Worm (Caenorhabditis elegans) whole organism, midembryonic: ENCODE results near the gene clec-7.
"Not testable (repeated sequence)": the region's sequence is repeated elsewhere in the genome, so short reads cannot be mapped to it uniquely, and the experiment has no call there.

Experiments
- T22C8.4 ChIP-seq: fragments of 200-800 bp; sonication (Bioruptor generic); IDR thresholded peaks from 2 replicates; pipeline ENCODE4 v1.3.6; 2022; ENCODE audit warnings: missing genetic modification characterization, missing compliant biosample characterization
- cog-1 ChIP-seq: sonication (generic microtip); optimal IDR thresholded peaks from 2 replicates; lab custom pipeline; 2016; ENCODE audit warnings: missing genetic modification characterization, missing compliant biosample characterization
- flt-1 ChIP-seq: fragments of 200-800 bp; sonication (Bioruptor generic); IDR thresholded peaks from 2 replicates; pipeline ENCODE4 v1.3.6; 2022; ENCODE audit warnings: missing genetic modification characterization, missing compliant biosample characterization
- klf-2 ChIP-seq: fragments of 200-800 bp; sonication (Bioruptor generic); conservative IDR thresholded peaks from 2 replicates; pipeline ENCODE4 v1.3.6; 2022; ENCODE audit warnings: missing genetic modification reagents, missing genetic modification characterization, missing compliant biosample characterization
- med-1 ChIP-seq: sonication (generic microtip); optimal IDR thresholded peaks from 2 replicates; lab custom pipeline; 2017; ENCODE audit warnings: missing genetic modification characterization, mild to moderate bottlenecking, missing compliant biosample characterization, antibody characterized with exemption, missing genetic modification reagents; ENCODE audit not compliant: insufficient read depth
- ref-1 ChIP-seq: fragments of 200-800 bp; sonication (Bioruptor generic); conservative IDR thresholded peaks from 2 replicates; pipeline ENCODE4 v1.3.6; 2022; ENCODE audit warnings: missing genetic modification reagents, missing genetic modification characterization, missing compliant biosample characterization
- tab-1 ChIP-seq: fragments of 200-800 bp; sonication (Bioruptor generic); IDR thresholded peaks from 2 replicates; pipeline ENCODE4 v1.3.6; 2022; ENCODE audit warnings: missing genetic modification characterization, missing compliant biosample characterization
- ztf-23 ChIP-seq: fragments of 200-800 bp; sonication (Bioruptor generic); IDR thresholded peaks from 2 replicates; pipeline ENCODE4 v1.3.6; 2022; ENCODE audit warnings: missing genetic modification reagents, missing genetic modification characterization, missing compliant biosample characterization
- ztf-29 ChIP-seq: fragments of 200-800 bp; sonication (Bioruptor generic); IDR thresholded peaks from 2 replicates; pipeline ENCODE4 v1.3.6; 2022; ENCODE audit warnings: missing genetic modification reagents, missing genetic modification characterization, missing compliant biosample characterization

Gene clec-7

DNA sequence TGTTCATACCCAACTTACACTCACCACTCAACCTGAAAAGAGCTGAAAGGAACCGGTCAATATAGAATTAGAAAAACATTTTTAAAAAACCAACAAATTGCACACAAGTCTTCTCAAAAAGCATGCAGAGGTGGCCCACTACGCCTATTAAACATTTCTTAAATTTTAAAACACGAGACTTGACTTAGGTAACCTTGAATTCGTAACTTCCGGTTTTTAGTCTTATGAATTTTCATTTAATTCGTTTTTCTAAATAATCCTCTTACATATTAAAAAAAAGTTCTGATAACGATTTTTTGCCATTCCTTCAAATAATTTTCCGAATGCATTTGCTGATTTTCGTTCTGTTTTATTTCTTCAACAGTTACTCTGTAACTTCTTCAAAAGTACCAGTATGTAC is at the start of gene clec-7:
clec-7 (plus strand) TSS at position 301 of the 400 bp plus-strand sequence.
- TF ChIP-seq T22C8.4 (GFP tag; lab: Robert Waterston, UW), result no peak
- no peak for TF ChIP-seq ztf-23
- TF ChIP-seq cog-1 (tag; lab: Kevin White, UChicago), result no peak
- TF ChIP-seq flt-1 (GFP tag; lab: Robert Waterston, UW), result no peak
- no peak for TF ChIP-seq ref-1
- TF ChIP-seq med-1 (GFP tag; lab: Kevin White, UChicago), result no peak
- TF ChIP-seq tab-1, result no peak
- no peak for TF ChIP-seq klf-2 (GFP tag; lab: Robert Waterston, UW)
- no peak for TF ChIP-seq ztf-29 (GFP tag; lab: Robert Waterston, UW)

DNA sequence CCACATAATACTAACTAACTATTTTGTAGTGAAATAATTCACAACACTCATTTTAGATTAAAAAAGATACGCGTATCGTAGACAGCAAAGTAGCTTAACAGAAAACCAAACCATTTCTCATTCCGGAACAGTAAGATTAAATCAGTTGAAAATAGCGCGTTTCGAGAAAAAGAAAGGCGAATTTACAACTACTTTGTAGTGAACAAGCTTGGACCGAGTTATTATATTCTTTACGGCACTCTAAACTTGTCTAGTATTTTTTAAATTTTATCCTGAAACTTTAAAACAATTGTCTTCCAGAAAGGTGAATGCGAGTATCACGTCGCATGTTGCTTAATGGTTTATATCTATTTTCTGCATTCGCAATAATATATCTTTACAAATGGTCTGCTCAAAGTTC is 49.1 kb upstream of the clec-7 start, which contains the start of gene C13A2.4:
C13A2.4 (plus strand) TSS at position 301 of the 400 bp plus-strand sequence.
- TF ChIP-seq cog-1 (tag; lab: Kevin White, UChicago), result no peak
- TF ChIP-seq klf-2 (GFP tag; lab: Robert Waterston, UW), result no peak
- TF ChIP-seq ref-1, result no peak
- no peak for TF ChIP-seq ztf-29 (GFP tag; lab: Robert Waterston, UW)
- TF ChIP-seq tab-1, result no peak
- no peak for TF ChIP-seq flt-1 (GFP tag; lab: Robert Waterston, UW)
- no peak for TF ChIP-seq T22C8.4 (GFP tag; lab: Robert Waterston, UW)
- TF ChIP-seq ztf-23, result no peak
- no peak for TF ChIP-seq med-1 (GFP tag; lab: Kevin White, UChicago)

DNA sequence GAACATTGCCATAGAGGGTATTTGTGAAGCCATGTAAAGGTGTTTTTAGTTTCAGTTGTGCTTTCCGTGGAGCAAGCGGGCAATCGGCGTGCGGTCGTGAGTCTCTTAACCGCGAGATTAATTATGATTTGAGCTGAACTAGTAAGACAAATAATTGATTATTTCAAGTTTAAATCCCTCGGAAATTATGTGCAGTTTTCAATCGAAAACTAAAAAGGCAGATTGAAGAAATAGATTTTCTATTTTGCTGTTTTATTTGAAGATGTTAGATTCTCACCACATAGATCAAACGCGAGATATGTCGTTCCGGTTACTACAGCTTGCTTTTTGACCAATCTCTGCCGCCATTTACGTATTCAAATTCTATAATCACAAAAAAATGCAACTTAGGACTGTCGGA is 46.2 kb upstream of the clec-7 start, which contains the start of gene C13A2.3:
C13A2.3 (plus strand) TSS at position 301 of the 400 bp plus-strand sequence.
- TF ChIP-seq ztf-23, result no peak
- TF ChIP-seq tab-1, result no peak
- TF ChIP-seq flt-1 (GFP tag; lab: Robert Waterston, UW), result no peak
- no peak for TF ChIP-seq ref-1
- no peak for TF ChIP-seq klf-2 (GFP tag; lab: Robert Waterston, UW)
- TF ChIP-seq ztf-29 (GFP tag; lab: Robert Waterston, UW), result no peak
- TF ChIP-seq T22C8.4 (GFP tag; lab: Robert Waterston, UW), result no peak
- no peak for TF ChIP-seq med-1 (GFP tag; lab: Kevin White, UChicago)
- no peak for TF ChIP-seq cog-1 (tag; lab: Kevin White, UChicago)

DNA sequence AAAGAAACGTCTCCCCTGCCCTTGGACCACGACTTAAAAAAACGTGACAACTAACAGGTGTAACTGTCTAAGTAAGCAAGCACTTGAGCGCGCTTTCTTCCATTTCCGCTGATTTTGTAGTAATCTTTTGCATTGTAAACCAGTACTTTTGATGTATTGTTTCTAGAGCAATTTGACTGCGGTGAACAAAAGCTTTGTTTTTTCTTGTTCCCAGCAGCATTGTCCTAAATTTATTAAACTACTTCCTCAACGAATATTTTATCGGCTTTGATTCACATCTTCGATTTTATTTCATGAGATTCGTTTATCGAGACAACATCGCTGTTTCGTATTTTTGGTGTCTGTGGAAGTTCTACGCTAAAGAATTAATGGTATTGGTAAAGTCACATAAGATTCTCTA is 39.5 kb upstream of the clec-7 start, which contains the start of gene C13A2.1:
C13A2.1 (plus strand) TSS at position 301 of the 400 bp plus-strand sequence.
- no peak for TF ChIP-seq T22C8.4 (GFP tag; lab: Robert Waterston, UW)
- no peak for TF ChIP-seq klf-2 (GFP tag; lab: Robert Waterston, UW)
- TF ChIP-seq ztf-29 (GFP tag; lab: Robert Waterston, UW), result no peak
- TF ChIP-seq flt-1 (GFP tag; lab: Robert Waterston, UW), result no peak
- TF ChIP-seq cog-1 (tag; lab: Kevin White, UChicago), result no peak
- no peak for TF ChIP-seq ztf-23
- TF ChIP-seq ref-1, result no peak

DNA sequence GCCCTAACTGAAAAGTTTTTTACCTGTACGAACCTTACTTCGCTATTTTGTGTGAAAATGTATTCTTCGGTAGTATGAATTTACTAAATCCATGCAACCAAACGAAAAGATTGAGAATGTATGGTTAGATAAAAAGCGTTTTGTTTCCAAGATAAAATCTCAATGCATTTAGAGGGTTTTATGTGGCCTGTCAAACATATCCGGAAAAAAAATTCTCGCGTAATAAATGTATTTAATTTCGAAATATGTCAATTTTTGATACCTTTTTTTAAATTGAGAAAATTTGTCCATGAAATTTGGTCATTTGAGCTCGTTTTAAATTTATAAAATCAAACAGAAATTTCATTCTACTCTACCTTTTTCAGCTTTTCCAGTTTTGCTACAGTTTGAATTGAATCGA is 32.9 kb upstream of the clec-7 start, which contains the start of gene F07G11.4:
F07G11.4 (minus strand) TSS at position 101 of the 400 bp plus-strand sequence.
- no peak for TF ChIP-seq ztf-29 (GFP tag; lab: Robert Waterston, UW)
- no peak for TF ChIP-seq klf-2 (GFP tag; lab: Robert Waterston, UW)
- no peak for TF ChIP-seq tab-1
- TF ChIP-seq T22C8.4 (GFP tag; lab: Robert Waterston, UW), result no peak
- no peak for TF ChIP-seq cog-1 (tag; lab: Kevin White, UChicago)
- TF ChIP-seq ztf-23, result no peak
- no peak for TF ChIP-seq med-1 (GFP tag; lab: Kevin White, UChicago)
- no peak for TF ChIP-seq ref-1
- TF ChIP-seq flt-1 (GFP tag; lab: Robert Waterston, UW), result no peak

DNA sequence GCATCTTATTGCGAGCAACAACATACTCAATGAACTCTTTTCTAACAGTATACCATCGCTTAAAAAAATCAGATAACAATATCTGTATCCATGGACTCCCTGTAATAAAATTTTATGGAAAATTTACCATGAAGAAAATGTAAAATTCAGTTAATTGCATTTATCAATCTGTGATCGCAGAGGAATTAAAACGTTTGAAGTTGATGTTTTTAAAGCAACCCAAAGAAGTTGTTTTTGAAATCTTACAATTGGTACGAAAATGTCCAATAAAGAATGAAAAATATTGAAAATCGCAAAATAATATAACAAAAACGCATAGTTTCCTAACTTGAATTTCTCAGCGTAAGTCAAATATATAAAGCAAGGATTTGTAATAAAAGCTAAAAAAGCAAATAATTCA is 30.9 kb upstream of the clec-7 start, which contains the start of gene srj-32:
srj-32 (minus strand) TSS at position 101 of the 400 bp plus-strand sequence.
- TF ChIP-seq ref-1, result no peak
- TF ChIP-seq ztf-29 (GFP tag; lab: Robert Waterston, UW), result no peak
- no peak for TF ChIP-seq ztf-23
- no peak for TF ChIP-seq med-1 (GFP tag; lab: Kevin White, UChicago)
- TF ChIP-seq klf-2 (GFP tag; lab: Robert Waterston, UW), result no peak
- no peak for TF ChIP-seq cog-1 (tag; lab: Kevin White, UChicago)
- TF ChIP-seq flt-1 (GFP tag; lab: Robert Waterston, UW), result no peak
- no peak for TF ChIP-seq tab-1
- TF ChIP-seq T22C8.4 (GFP tag; lab: Robert Waterston, UW), result no peak

DNA sequence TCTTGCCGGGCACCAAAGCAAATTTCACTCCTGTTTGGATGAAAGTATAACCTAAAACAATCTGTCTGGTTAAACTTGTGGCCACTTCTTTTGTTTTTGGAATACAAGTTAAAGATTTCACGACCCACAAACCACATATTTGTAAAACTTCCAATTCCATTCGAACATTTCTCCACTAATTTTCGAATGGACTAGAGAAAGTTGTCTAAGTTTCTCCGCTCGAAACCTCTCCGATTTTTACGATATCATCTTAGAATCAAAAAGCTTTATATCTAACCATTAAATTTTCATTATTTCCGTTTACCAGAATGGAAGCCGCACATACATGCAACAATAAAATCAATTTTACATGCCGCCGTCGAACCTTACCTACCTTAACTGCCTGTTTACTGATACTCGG is 29.7 kb upstream of the clec-7 start, which contains the start of gene F07G11.3:
F07G11.3 (plus strand) TSS at position 301 of the 400 bp plus-strand sequence.
- no peak for TF ChIP-seq tab-1
- no peak for TF ChIP-seq cog-1 (tag; lab: Kevin White, UChicago)
- no peak for TF ChIP-seq ztf-23
- no peak for TF ChIP-seq med-1 (GFP tag; lab: Kevin White, UChicago)
- TF ChIP-seq ref-1, result no peak
- TF ChIP-seq flt-1 (GFP tag; lab: Robert Waterston, UW), result no peak
- no peak for TF ChIP-seq ztf-29 (GFP tag; lab: Robert Waterston, UW)
- TF ChIP-seq klf-2 (GFP tag; lab: Robert Waterston, UW), result no peak
- TF ChIP-seq T22C8.4 (GFP tag; lab: Robert Waterston, UW), result no peak

DNA sequence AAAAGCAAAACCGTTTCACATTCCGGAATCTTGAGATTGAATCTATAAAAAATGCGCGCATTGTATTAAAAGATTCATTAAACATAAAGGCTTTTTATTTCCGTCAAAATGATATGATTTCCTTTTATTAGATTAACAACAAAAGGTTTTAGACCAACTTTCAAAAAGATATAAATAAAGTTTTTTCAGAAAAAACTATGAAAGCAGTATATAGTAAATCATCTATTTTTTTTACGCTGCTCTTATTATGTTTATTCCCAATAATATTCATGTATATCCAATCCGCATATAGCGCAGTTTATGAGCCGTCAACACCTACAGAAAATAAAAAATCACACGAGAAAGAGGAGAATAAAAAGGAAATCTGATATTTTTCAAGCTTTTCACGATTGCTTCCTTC is 23.7 kb upstream of the clec-7 start, which contains the start of gene F07G11.2:
F07G11.2 (plus strand) TSS at position 301 of the 400 bp plus-strand sequence.
- TF ChIP-seq klf-2 (GFP tag; lab: Robert Waterston, UW); ref-1; T22C8.4 (GFP tag; lab: Robert Waterston, UW): not testable (repeated sequence)

DNA sequence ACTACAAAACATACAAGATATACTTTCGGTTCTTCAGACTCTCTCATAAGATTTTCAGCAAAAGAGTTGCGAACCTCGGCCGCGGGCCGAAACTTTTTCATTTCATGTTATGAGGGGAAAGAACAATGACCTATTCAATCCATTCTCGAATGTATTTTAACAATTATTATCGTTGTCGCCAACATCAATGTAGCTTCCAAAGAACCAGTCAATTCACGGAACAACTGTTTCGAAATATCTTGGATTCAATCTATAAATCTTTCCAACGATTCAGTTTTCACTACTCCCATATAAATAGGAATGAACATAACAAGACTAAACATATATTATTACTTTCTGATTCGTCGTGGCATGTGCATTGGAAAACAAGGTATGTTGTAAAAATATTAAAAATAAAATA is 21.1 kb upstream of the clec-7 start, which contains the start of gene F07G11.1:
F07G11.1 (plus strand) TSS at position 301 of the 400 bp plus-strand sequence.
- TF ChIP-seq tab-1 (no peak), cog-1 (tag; lab: Kevin White, UChicago) (no peak), T22C8.4 (GFP tag; lab: Robert Waterston, UW) (no peak), ztf-23 (no peak), med-1 (GFP tag; lab: Kevin White, UChicago) (no peak), klf-2 (GFP tag; lab: Robert Waterston, UW) (no peak), ref-1 (no peak), flt-1 (GFP tag; lab: Robert Waterston, UW) (no peak), ztf-29 (GFP tag; lab: Robert Waterston, UW) (no peak)
